Fruit fly (Drosophila melanogaster): Measurements from ENCODE around the gene Uch-L5.

- TF ChIP-seq CG8478 (optimal IDR thresholded peaks at IDR 0.05), result no peak
- no peak for TF ChIP-seq EcR (GFP tag; optimal IDR thresholded peaks at IDR 0.05)
- no peak for TF ChIP-seq usp (GFP tag; optimal IDR thresholded peaks at IDR 0.05)
- TF ChIP-seq pan (optimal IDR thresholded peaks at IDR 0.05), result no peak
- TF ChIP-seq psq (optimal IDR thresholded peaks at IDR 0.05), result no peak
These were observed 15.8 kb downstream of the Uch-L5 start, which contains the start of the genes CG3434 and CG44838 for dm6 chr3L:9460775-9461491.
